Worm (Caenorhabditis elegans) whole organism, L3 larva: ENCODE measurements around the gene T05H4.15.

ENCODE experiments used
- nhr-25 ChIP-seq: sonication (generic microtip); optimal IDR thresholded peaks from 2 replicates; lab custom pipeline; 2017; ENCODE audit warnings: missing biosample characterization, missing genetic modification characterization
- unc-62 ChIP-seq: fragments of 150-350 bp; sonication (generic microtip); optimal IDR thresholded peaks from 4 replicates; lab custom pipeline; 2014; ENCODE audit warnings: missing biosample characterization, missing genetic modification reagents, missing genetic modification characterization
- ztf-11 ChIP-seq: fragments of 150-350 bp; optimal IDR thresholded peaks from 2 replicates; lab custom pipeline; 2014; ENCODE audit warnings: missing biosample characterization, missing genetic modification characterization

DNA sequence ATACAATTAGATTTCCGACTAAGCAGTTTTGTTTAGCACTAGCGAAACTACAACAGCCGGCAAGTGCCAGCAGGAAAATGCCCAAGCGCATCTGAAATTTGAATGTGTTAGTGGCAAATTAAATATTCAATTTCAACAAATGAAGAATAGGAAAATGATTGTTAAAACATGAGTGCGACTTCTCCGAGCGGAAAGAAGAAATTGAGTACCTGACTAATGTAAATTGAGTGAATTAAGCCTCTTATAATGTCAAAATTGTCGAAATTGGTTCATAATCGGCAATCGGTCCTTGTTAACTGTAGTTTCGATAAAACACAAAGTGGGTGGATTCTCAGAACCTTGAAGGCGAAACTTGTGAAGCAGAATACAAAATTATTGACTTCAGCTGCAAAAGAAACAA, 41.7 kb downstream of the T05H4.15 start, which contains the start of gene gfi-1:
- TF ChIP-seq nhr-25 (tag; lab: Kevin White, UChicago) (no peak), unc-62 (GFP tag; lab: Kevin White, UChicago) (no peak), ztf-11 (no peak)
